ENCODE assay signal across 2 fruit fly cellular contexts in genomic region chr3R:22134462-22134861, dm6.
TF ChIP-seq lines count a peak whose summit lies in the region.

No protein-coding gene starts in this region.

- no peak for TF ChIP-seq CTCF in whole organism, embryonic (GFP tag; optimal IDR thresholded peaks at IDR 0.05; lab: Kevin White, UChicago)

TF ChIP-seq in whole organism, embryonic, 481 proteins besides CTCF, POLR2A, EP300 and RAD21 (continues in another document):
- TF ChIP-seq CG4730 (GFP tag; IDR thresholded peaks at IDR 0.05; lab: Robert Waterston, UW), result no peak
- TF ChIP-seq CG3838 (GFP tag; optimal IDR thresholded peaks at IDR 0.05; lab: Kevin White, UChicago), result no peak
- no peak for TF ChIP-seq stc (GFP tag; IDR thresholded peaks at IDR 0.05; lab: Robert Waterston, UW)
- TF ChIP-seq CG6254 (GFP tag; optimal IDR thresholded peaks at IDR 0.05; lab: Kevin White, UChicago), result no peak
- TF ChIP-seq oc (tag; optimal IDR thresholded peaks at IDR 0.05; lab: Kevin White, UChicago), result peak; percentile 42
- no peak for TF ChIP-seq tup (GFP tag; optimal IDR thresholded peaks at IDR 0.05; lab: Kevin White, UChicago)
- peak; percentile 24 for TF ChIP-seq nerfin-1 (tag; optimal IDR thresholded peaks at IDR 0.05; lab: Kevin White, UChicago)
- no peak for TF ChIP-seq TFAM (GFP tag; optimal IDR thresholded peaks at IDR 0.05; lab: Kevin White, UChicago)
- TF ChIP-seq CG4360 (GFP tag; IDR thresholded peaks at IDR 0.05; lab: Robert Waterston, UW), result peak; percentile 99
- TF ChIP-seq CG5953 (GFP tag; IDR thresholded peaks at IDR 0.05; lab: Robert Waterston, UW), result no peak
- no peak for TF ChIP-seq CG4424 (GFP tag; optimal IDR thresholded peaks at IDR 0.05; lab: Kevin White, UChicago)
- TF ChIP-seq CG15479 (GFP tag; optimal IDR thresholded peaks at IDR 0.05; lab: Kevin White, UChicago), result peak; percentile 8
- peak; percentile 46; the same call in 1 of the 2 replicates for TF ChIP-seq chm (GFP tag; IDR thresholded peaks at IDR 0.05; lab: Robert Waterston, UW)
- TF ChIP-seq CG6683 (GFP tag; optimal IDR thresholded peaks at IDR 0.05; lab: Kevin White, UChicago), result no peak
- no peak for TF ChIP-seq CG6689 (GFP tag; IDR thresholded peaks at IDR 0.05; lab: Robert Waterston, UW)
- no peak for TF ChIP-seq Trl (optimal IDR thresholded peaks at IDR 0.05; lab: Kevin White, UChicago)
- TF ChIP-seq Trl (GFP tag; optimal IDR thresholded peaks at IDR 0.05; lab: Kevin White, UChicago), result no peak
- no peak for TF ChIP-seq B-H1 (GFP tag; IDR thresholded peaks at IDR 0.05; lab: Robert Waterston, UW)
- peak; percentile 37 for TF ChIP-seq zen (tag; optimal IDR thresholded peaks at IDR 0.05; lab: Kevin White, UChicago)
- TF ChIP-seq CG6854 (GFP tag; optimal IDR thresholded peaks at IDR 0.05; lab: Kevin White, UChicago), result no peak
- TF ChIP-seq usp (GFP tag; optimal IDR thresholded peaks at IDR 0.05; lab: Kevin White, UChicago), result no peak
- TF ChIP-seq CG34376 (GFP tag; optimal IDR thresholded peaks at IDR 0.05; lab: Kevin White, UChicago), result no peak
- TF ChIP-seq hbn (GFP tag; IDR thresholded peaks at IDR 0.05; lab: Robert Waterston, UW; ENCODE audit: partially characterized antibody), result no peak
- peak; percentile 5 for TF ChIP-seq CG17829 (tag; optimal IDR thresholded peaks at IDR 0.05; lab: Kevin White, UChicago)
- no peak for TF ChIP-seq Drgx (GFP tag; IDR thresholded peaks at IDR 0.05; lab: Robert Waterston, UW)
- TF ChIP-seq zfh2 (GFP tag; optimal IDR thresholded peaks at IDR 0.05; lab: Kevin White, UChicago), result no peak
- no peak for TF ChIP-seq Mrtf (GFP tag; IDR thresholded peaks at IDR 0.05; lab: Robert Waterston, UW)
- no peak for TF ChIP-seq bowl (GFP tag; IDR thresholded peaks at IDR 0.05; lab: Robert Waterston, UW)
- TF ChIP-seq ac (GFP tag; optimal IDR thresholded peaks at IDR 0.05; lab: Kevin White, UChicago), result no peak
- no peak for TF ChIP-seq Ets97D (GFP tag; optimal IDR thresholded peaks at IDR 0.05; lab: Kevin White, UChicago)
- TF ChIP-seq tin (GFP tag; optimal IDR thresholded peaks at IDR 0.05; lab: Kevin White, UChicago), result no peak
- TF ChIP-seq crol (GFP tag; IDR thresholded peaks at IDR 0.05; lab: Robert Waterston, UW), result no peak
- TF ChIP-seq gsb (GFP tag; IDR thresholded peaks at IDR 0.05; lab: Robert Waterston, UW), result no peak
- TF ChIP-seq Hand (GFP tag; optimal IDR thresholded peaks at IDR 0.05; lab: Kevin White, UChicago), result no peak
- TF ChIP-seq fd96Cb (tag; optimal IDR thresholded peaks at IDR 0.05; lab: Kevin White, UChicago), result no peak
- TF ChIP-seq z (GFP tag; IDR thresholded peaks at IDR 0.05; lab: Robert Waterston, UW), result 0 out of 3 replicates have a peak, but pooled peaks have one; percentile 38
- no peak for TF ChIP-seq Nf-YA (GFP tag; IDR thresholded peaks at IDR 0.05; lab: Robert Waterston, UW)
- peak; percentile 2 for TF ChIP-seq CG8281 (tag; optimal IDR thresholded peaks at IDR 0.05; lab: Kevin White, UChicago)
- TF ChIP-seq cato (GFP tag; optimal IDR thresholded peaks at IDR 0.05; lab: Kevin White, UChicago; ENCODE audit: borderline replicate concordance), result no peak
- TF ChIP-seq CG17186 (GFP tag; optimal IDR thresholded peaks at IDR 0.05; lab: Kevin White, UChicago), result no peak
- TF ChIP-seq tll (GFP tag; optimal IDR thresholded peaks at IDR 0.05; lab: Kevin White, UChicago), result peak in 1 of 2 experiments; percentile 27
- TF ChIP-seq CG9437 (GFP tag; optimal IDR thresholded peaks at IDR 0.05; lab: Kevin White, UChicago), result no peak
- no peak for TF ChIP-seq CG9797 (GFP tag; optimal IDR thresholded peaks at IDR 0.05; lab: Kevin White, UChicago)
- TF ChIP-seq cad (GFP tag; optimal IDR thresholded peaks at IDR 0.05; lab: Kevin White, UChicago), result peak; percentile 25
- no peak for TF ChIP-seq Mes4 (GFP tag; optimal IDR thresholded peaks at IDR 0.05; lab: Kevin White, UChicago)
- TF ChIP-seq Ada2b (GFP tag; IDR thresholded peaks at IDR 0.05; lab: Robert Waterston, UW), result no peak
- no peak for TF ChIP-seq Hr78 (GFP tag; optimal IDR thresholded peaks at IDR 0.05; lab: Kevin White, UChicago)
- no peak for TF ChIP-seq bcd (GFP tag; optimal IDR thresholded peaks at IDR 0.05; lab: Kevin White, UChicago)

TF ChIP-seq in whole organism, wandering third instar larva, 38 proteins besides CTCF, POLR2A, EP300 and RAD21:
- TF ChIP-seq psq (GFP tag; optimal IDR thresholded peaks at IDR 0.05; lab: Kevin White, UChicago) (peak; percentile 34), Rel (GFP tag; optimal IDR thresholded peaks at IDR 0.05; lab: Kevin White, UChicago) (no peak), Rel (tag; optimal IDR thresholded peaks at IDR 0.05; lab: Kevin White, UChicago) (no peak)

Comparison
In these comparisons a context has a peak if more than half of its experiments do, and no peak if none do; other contexts are left out.
1. Of the 10 proteins assayed by ChIP-seq in both whole organism, embryonic and whole organism, wandering third instar larva: peak only in whole organism, embryonic: none; only in whole organism, wandering third instar larva: none; in both: psq; in neither: 9.